Fruit fly (Drosophila melanogaster) whole organism, wandering third instar larva: ENCODE measurements around the gene CG12974.

Source experiments
- CrebA ChIP-seq: fragments of 200-800 bp; sonication (Bioruptor generic); optimal IDR thresholded peaks from 2 replicates; lab custom pipeline; 2016; ENCODE audit warnings: missing biosample characterization, mild to moderate bottlenecking, missing genetic modification characterization, borderline replicate concordance
- Hr78 ChIP-seq: fragments of >200 bp; optimal IDR thresholded peaks from 2 replicates; lab custom pipeline; 2017; ENCODE audit warnings: missing biosample characterization, missing genetic modification characterization
- fru ChIP-seq: fragments of 200-800 bp; sonication (Bioruptor generic); optimal IDR thresholded peaks from 3 replicates; lab custom pipeline; 2016; ENCODE audit warnings: missing biosample characterization, mild to moderate bottlenecking, missing genetic modification characterization

DNA sequence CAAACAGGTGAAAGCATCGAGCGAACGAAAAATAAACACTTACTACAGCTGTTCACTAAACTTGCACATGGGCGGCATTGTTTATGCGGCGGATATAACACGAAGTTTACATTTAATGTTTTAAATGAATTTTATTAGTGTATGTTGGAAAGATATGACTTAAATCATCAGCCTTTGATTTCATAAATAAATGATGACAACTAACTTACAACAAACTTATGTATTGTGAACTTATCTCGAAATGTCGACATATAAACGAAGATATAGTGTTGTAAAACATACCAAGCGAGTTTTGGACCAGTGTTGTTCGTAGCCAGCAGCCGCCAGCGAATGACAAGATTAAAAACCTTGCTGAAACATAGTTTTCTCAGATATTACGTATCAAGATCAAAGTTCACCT, 18.6 kb upstream of the CG12974 start, which contains the start of the genes CG11309 and CG7632:
- TF ChIP-seq CrebA (GFP tag; lab: Kevin White, UChicago) = peak; percentile 97
- no peak for TF ChIP-seq Hr78 (GFP tag; lab: Kevin White, UChicago)
- TF ChIP-seq fru (GFP tag; lab: Kevin White, UChicago) = peak; percentile 99
